Worm (Caenorhabditis elegans) whole organism, late embryonic: ENCODE measurements around the gene W06A11.1.

ENCODE experiments used
- ama-1 ChIP-seq: fragments of 150-350 bp; optimal IDR thresholded peaks from 2 replicates; lab custom pipeline; 2014
- hlh-30 ChIP-seq: sonication (generic microtip); optimal IDR thresholded peaks from 2 replicates; lab custom pipeline; 2017; ENCODE audit warnings: antibody characterized with exemption, missing genetic modification characterization, missing compliant biosample characterization; ENCODE audit not compliant: insufficient read depth
- hlh-6 ChIP-seq: sonication (generic microtip); optimal IDR thresholded peaks from 2 replicates; lab custom pipeline; 2016; ENCODE audit warnings: missing genotype, missing genetic modification characterization, missing compliant biosample characterization
- lin-11 ChIP-seq: fragments of 200-800 bp; sonication (Bioruptor generic); optimal IDR thresholded peaks from 2 replicates; lab custom pipeline; 2018; ENCODE audit warnings: mild to moderate bottlenecking, missing genetic modification characterization, missing compliant biosample characterization

ce11 chrII:4028276-4028675 is 39.1 kb upstream of the W06A11.1 start, which contains the start of gene K07D4.9:
- TF ChIP-seq hlh-6 (tag; lab: Kevin White, UChicago) (no peak), lin-11 (tag; lab: Kevin White, UChicago) (no peak), hlh-30 (no peak), ama-1 (no peak)
